Worm (Caenorhabditis elegans): Measurements from ENCODE around the gene fat-5.

ce11 chrV:17739801-17740200, 15.0 kb downstream of the fat-5 start, which contains the start of gene cutl-4:
- TF ChIP-seq ama-1 (optimal IDR thresholded peaks at IDR 0.05) (no peak), ama-1 (GFP tag; optimal IDR thresholded peaks at IDR 0.05) (no peak), F10E7.11 (tag; optimal IDR thresholded peaks at IDR 0.05) (no peak), repo-1 (tag; optimal IDR thresholded peaks at IDR 0.05) (no peak), snpc-4 (GFP tag; optimal IDR thresholded peaks at IDR 0.05) (no peak), snpc-4 (tag; optimal IDR thresholded peaks at IDR 0.05) (no peak)
